Worm (Caenorhabditis elegans): ENCODE measurements around the gene nep-23.

The nep-23 gene

DNA sequence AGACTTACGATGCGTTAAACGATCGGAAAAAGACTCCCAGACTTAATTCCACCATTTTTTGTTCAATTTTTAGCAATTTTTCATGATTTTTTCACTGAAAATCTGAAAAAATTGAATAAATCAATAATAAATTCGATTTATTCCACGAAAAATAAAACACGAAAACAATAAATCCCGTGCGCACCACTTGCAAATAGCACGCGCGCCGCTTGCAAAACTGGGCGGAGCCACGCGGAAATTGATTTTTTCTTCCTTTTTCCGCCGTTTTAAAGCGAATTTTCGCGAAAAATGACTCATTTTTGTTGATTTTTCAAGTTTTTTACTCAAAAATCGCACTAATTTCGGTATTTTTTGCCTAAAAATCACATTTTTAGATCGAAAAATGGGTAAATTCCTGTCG is 26.6 kb downstream of the nep-23 start, which contains the start of the genes Y116A8C.9 and arf-6:
Gene Y116A8C.9, minus strand, starts transcription at position 55 of the 400 bp plus-strand sequence.
Gene arf-6, plus strand, starts transcription at position 375 of the 400 bp plus-strand sequence.
- TF ChIP-seq dao-5 (tag; optimal IDR thresholded peaks at IDR 0.05) (no peak), him-1 (tag; optimal IDR thresholded peaks at IDR 0.05) (peak; percentile 3), W03F9.2 (tag; optimal IDR thresholded peaks at IDR 0.05) (peak; percentile 59)

DNA sequence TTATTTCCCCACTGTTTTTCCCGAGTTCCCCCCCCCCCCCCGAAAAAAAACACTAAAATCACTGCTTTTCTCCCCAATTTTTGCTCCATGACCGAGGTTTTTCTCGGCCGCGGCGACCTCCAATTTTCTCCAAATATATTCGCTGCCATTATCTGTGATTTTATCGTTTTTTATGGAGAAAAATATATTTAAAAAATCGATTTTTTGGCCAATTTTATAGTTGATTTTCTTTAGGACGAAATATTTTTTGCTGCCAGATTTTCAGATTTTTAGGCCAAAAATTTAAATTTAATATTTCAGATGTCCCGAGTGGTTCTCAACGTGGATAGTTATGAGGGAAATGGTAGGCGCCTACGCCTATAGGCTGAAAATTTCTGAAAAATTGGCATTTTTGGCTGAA is 29.6 kb downstream of the nep-23 start, which contains the start of gene rad-54.B:
Gene rad-54.B, plus strand, starts transcription at position 301 of the 400 bp plus-strand sequence.
- TF ChIP-seq dao-5 (tag; optimal IDR thresholded peaks at IDR 0.05), result no peak
- no peak for TF ChIP-seq him-1 (tag; optimal IDR thresholded peaks at IDR 0.05)
- TF ChIP-seq W03F9.2 (tag; optimal IDR thresholded peaks at IDR 0.05), result no peak

- TF ChIP-seq W03F9.2 (tag; optimal IDR thresholded peaks at IDR 0.05) (no peak), him-1 (tag; optimal IDR thresholded peaks at IDR 0.05) (no peak), dao-5 (tag; optimal IDR thresholded peaks at IDR 0.05) (no peak)
These were observed 32.2 kb downstream of the nep-23 start for ce11 chrIV:16952389-16952788.

ce11 chrIV:16962445-16962844 is 42.3 kb downstream of the nep-23 start:
- TF ChIP-seq W03F9.2 (tag; optimal IDR thresholded peaks at IDR 0.05) (no peak), dao-5 (tag; optimal IDR thresholded peaks at IDR 0.05) (no peak), him-1 (tag; optimal IDR thresholded peaks at IDR 0.05) (no peak)

ce11 chrIV:16970390-16970789 is 50.2 kb downstream of the nep-23 start, which contains the start of gene rom-3:
TSS of gene rom-3 (minus strand) at chrIV:16970490.
- TF ChIP-seq him-1 (tag; optimal IDR thresholded peaks at IDR 0.05), result no peak
- no peak for TF ChIP-seq W03F9.2 (tag; optimal IDR thresholded peaks at IDR 0.05)
- no peak for TF ChIP-seq dao-5 (tag; optimal IDR thresholded peaks at IDR 0.05)
